Worm (Caenorhabditis elegans): ENCODE data around the gene slo-1.
A peak's percentile ranks its signal among the peaks of the same experiment; 100 is the strongest.

slo-1 gene

DNA sequence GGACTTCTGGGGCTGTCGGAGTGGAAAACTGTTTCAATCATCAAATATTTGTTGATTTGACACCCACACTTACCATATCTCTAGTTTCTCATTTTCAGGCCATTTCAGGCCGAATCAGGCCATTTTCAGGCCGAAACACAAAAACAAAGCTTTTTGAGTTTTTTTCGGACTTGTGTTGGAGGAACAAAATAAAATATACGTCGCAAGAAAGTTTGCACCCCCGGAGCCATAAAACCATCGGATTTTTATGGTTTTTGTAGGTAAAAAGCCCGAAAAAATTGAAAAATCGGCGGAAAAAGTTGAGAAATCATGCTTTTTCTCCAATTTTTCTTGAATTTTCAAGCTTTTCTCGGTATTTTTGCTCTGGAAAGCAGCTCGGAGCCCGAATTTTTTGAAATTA, 16.5 kb downstream of the slo-1 start, which contains the start of gene Y51A2D.1:
Gene Y51A2D.1 (plus strand): TSS at position 301 of the 400 bp plus-strand sequence.
- TF ChIP-seq zag-1 (tag; optimal IDR thresholded peaks at IDR 0.05): no peak
- no peak for TF ChIP-seq R02D3.7 (tag; optimal IDR thresholded peaks at IDR 0.05)
- no peak for TF ChIP-seq nhr-12 (tag; optimal IDR thresholded peaks at IDR 0.05)
- TF ChIP-seq nhr-76 (tag; optimal IDR thresholded peaks at IDR 0.05): no peak
- TF ChIP-seq skn-1 (tag; optimal IDR thresholded peaks at IDR 0.05): no peak
- no peak for TF ChIP-seq ztf-11 (tag; optimal IDR thresholded peaks at IDR 0.05)
- TF ChIP-seq fkh-2 (tag; optimal IDR thresholded peaks at IDR 0.05): no peak
- no peak for TF ChIP-seq nhr-237 (tag; optimal IDR thresholded peaks at IDR 0.05)
- TF ChIP-seq ceh-16 (tag; optimal IDR thresholded peaks at IDR 0.05): no peak
- TF ChIP-seq daf-12 (tag; optimal IDR thresholded peaks at IDR 0.05): no peak
- TF ChIP-seq egl-5 (tag; optimal IDR thresholded peaks at IDR 0.05): no peak
- TF ChIP-seq aly-2 (tag; optimal IDR thresholded peaks at IDR 0.05): no peak
- no peak for TF ChIP-seq ztf-4 (tag; optimal IDR thresholded peaks at IDR 0.05)
- no peak for TF ChIP-seq pqm-1 (tag; optimal IDR thresholded peaks at IDR 0.05)
- TF ChIP-seq ZK546.5 (tag; optimal IDR thresholded peaks at IDR 0.05): no peak
- no peak for TF ChIP-seq unc-62 (GFP tag; optimal IDR thresholded peaks at IDR 0.05)
- TF ChIP-seq tbx-2 (tag; optimal IDR thresholded peaks at IDR 0.05): no peak
- TF ChIP-seq sea-2 (GFP tag; optimal IDR thresholded peaks at IDR 0.05): no peak
- no peak for TF ChIP-seq jun-1 (tag; optimal IDR thresholded peaks at IDR 0.05)

DNA sequence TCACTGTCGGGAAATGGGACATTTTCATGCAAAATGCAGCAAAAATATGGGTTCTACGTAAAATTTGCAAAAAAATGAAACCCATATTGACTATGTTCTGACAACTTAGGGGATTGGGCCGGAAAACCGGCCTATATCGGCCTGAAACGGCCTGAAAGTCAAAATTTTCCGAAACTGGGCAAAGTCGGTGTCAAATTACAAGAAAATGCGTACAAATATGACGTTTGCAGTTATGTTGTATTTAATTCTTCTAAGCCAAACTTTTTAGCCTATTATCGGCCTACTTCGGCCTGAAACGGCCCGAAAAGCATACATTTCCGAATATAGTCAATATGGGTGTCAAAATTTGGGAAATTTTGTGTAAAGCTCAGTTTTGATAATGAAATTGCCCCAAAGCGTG, 19.8 kb downstream of the slo-1 start:
- TF ChIP-seq ztf-11 (tag; optimal IDR thresholded peaks at IDR 0.05) (no peak), fkh-10 (GFP tag; optimal IDR thresholded peaks at IDR 0.05) (no peak), nhr-25 (tag; optimal IDR thresholded peaks at IDR 0.05) (no peak), nhr-43 (tag; optimal IDR thresholded peaks at IDR 0.05; ENCODE audit: poor library complexity, severe bottlenecking) (no peak), fkh-2 (tag; optimal IDR thresholded peaks at IDR 0.05) (no peak), daf-12 (tag; optimal IDR thresholded peaks at IDR 0.05) (no peak), ceh-28 (tag; optimal IDR thresholded peaks at IDR 0.05) (no peak), lsy-12 (tag; optimal IDR thresholded peaks at IDR 0.05) (no peak), unc-39 (tag; optimal IDR thresholded peaks at IDR 0.05) (no peak), nhr-11 (tag; optimal IDR thresholded peaks at IDR 0.05) (no peak), sea-2 (GFP tag; optimal IDR thresholded peaks at IDR 0.05) (no peak), nhr-237 (tag; optimal IDR thresholded peaks at IDR 0.05) (no peak)

DNA sequence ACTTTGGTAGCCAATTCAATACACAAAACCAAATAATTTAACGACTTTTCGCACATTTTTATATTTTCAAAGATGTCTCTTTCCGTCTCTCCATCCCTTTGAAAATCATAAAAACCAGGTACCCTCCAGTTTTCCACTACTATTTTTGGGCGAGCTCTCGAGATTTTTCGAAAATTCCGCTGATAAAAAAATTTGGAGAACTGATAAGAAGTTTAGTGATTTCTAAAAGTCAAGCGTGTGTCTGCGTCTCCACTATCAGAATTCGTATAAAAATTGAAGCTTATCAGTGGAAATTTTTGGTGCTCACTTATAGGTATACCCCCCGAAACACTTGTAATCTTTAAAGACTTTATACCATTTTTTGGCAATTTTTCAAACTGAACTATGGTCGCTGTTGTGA, 24.4 kb downstream of the slo-1 start, which contains the start of gene hmit-1.1:
Gene hmit-1.1 (plus strand): TSS at position 294 of the 400 bp plus-strand sequence.
- TF ChIP-seq jun-1 (tag; optimal IDR thresholded peaks at IDR 0.05) (peak; percentile 26), pha-4 (tag; optimal IDR thresholded peaks at IDR 0.05) (peak; percentile 29), tbx-2 (tag; optimal IDR thresholded peaks at IDR 0.05) (no peak), pqm-1 (tag; optimal IDR thresholded peaks at IDR 0.05) (peak; percentile 94), elt-2 (tag; optimal IDR thresholded peaks at IDR 0.05) (peak; percentile 97), egl-5 (tag; optimal IDR thresholded peaks at IDR 0.05) (no peak)

DNA sequence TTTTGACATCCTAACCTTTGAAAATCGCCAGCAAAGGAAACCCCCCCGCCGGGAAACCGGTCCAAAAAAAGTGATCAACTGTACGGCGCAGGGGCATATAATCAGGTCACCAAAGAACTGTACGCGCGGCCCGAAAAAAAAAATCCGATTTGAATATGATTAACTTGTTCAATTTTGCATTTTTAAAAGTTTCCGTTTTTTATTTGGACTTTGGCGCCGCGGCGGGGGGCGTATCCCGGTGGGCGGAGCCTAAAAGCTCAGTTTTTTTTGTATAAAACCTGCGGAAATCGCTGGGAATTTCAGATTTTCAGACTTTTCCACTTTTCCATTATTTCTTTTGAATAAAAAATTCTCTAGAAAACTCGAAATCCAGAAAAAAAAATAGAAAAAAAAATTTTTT, 32.4 kb downstream of the slo-1 start, which contains the start of gene hmit-1.2:
Gene hmit-1.2 (plus strand): TSS at position 301 of the 400 bp plus-strand sequence.
- no peak for TF ChIP-seq nhr-23 (tag; optimal IDR thresholded peaks at IDR 0.05)
- no peak for TF ChIP-seq nhr-237 (tag; optimal IDR thresholded peaks at IDR 0.05)
- TF ChIP-seq nfya-1 (tag; optimal IDR thresholded peaks at IDR 0.05; ENCODE audit: insufficient read depth): no peak
- TF ChIP-seq jun-1 (tag; optimal IDR thresholded peaks at IDR 0.05): no peak

DNA sequence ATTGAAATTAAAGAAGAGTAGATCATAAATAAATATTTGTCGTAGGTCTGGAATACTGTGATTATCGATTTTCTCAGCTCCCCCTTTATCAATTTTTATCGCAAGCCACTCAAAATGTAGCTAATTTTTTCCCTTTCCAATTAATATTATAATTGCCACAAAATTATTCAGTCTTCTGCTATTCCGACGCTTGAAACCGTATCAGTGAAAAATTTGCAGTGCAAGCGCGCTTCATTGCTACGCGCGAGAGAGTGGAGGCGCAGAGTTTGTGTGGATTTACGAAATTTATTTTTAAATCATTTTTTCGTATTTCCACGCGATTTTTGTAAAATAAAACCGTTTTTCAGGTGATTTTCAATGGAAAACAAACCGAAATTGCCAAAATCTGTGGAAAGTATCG, 41.5 kb downstream of the slo-1 start, which contains the start of gene ints-5:
Gene ints-5 (plus strand): TSS at position 348 of the 400 bp plus-strand sequence.
- TF ChIP-seq R02D3.7 (tag; optimal IDR thresholded peaks at IDR 0.05) (peak; percentile 90), elt-1 (tag; optimal IDR thresholded peaks at IDR 0.05) (no peak), nhr-77 (tag; optimal IDR thresholded peaks at IDR 0.05) (no peak), nhr-28 (tag; optimal IDR thresholded peaks at IDR 0.05) (no peak), lsy-12 (tag; optimal IDR thresholded peaks at IDR 0.05) (no peak), pha-4 (tag; optimal IDR thresholded peaks at IDR 0.05) (peak; percentile 68), unc-62 (GFP tag; optimal IDR thresholded peaks at IDR 0.05) (no peak), fkh-10 (GFP tag; optimal IDR thresholded peaks at IDR 0.05) (no peak), nhr-237 (tag; optimal IDR thresholded peaks at IDR 0.05) (no peak), daf-12 (tag; optimal IDR thresholded peaks at IDR 0.05) (no peak), ceh-28 (tag; optimal IDR thresholded peaks at IDR 0.05) (peak; percentile 36), elt-2 (tag; optimal IDR thresholded peaks at IDR 0.05) (peak; percentile 15), mdl-1 (tag; optimal IDR thresholded peaks at IDR 0.05) (no peak), lin-39 (tag; optimal IDR thresholded peaks at IDR 0.05) (peak; percentile 38), snpc-4 (tag; optimal IDR thresholded peaks at IDR 0.05) (peak; percentile 13), eor-1 (tag; optimal IDR thresholded peaks at IDR 0.05) (no peak), nhr-23 (tag; optimal IDR thresholded peaks at IDR 0.05) (peak; percentile 31), lin-15B (tag; optimal IDR thresholded peaks at IDR 0.05) (peak; percentile 81), nhr-67 (tag; optimal IDR thresholded peaks at IDR 0.05) (no peak), hmg-11 (tag; optimal IDR thresholded peaks at IDR 0.05) (peak; percentile 45), nfya-1 (tag; optimal IDR thresholded peaks at IDR 0.05; ENCODE audit: insufficient read depth) (peak; percentile 55), nhr-43 (tag; optimal IDR thresholded peaks at IDR 0.05; ENCODE audit: poor library complexity, severe bottlenecking) (no peak), unc-39 (tag; optimal IDR thresholded peaks at IDR 0.05) (no peak)

All from whole organism, L3 larva.